Worm (Caenorhabditis elegans): Measurements from ENCODE around the gene cld-1.

The cld-1 gene

ce11 chrIV:12942633-12943032 lies 6.6 kb upstream of the cld-1 start, which contains the start of gene dct-19:
TSS of gene dct-19 (plus strand) at chrIV:12942933.
- no peak for TF ChIP-seq T23F11.4 (GFP tag; optimal IDR thresholded peaks at IDR 0.05)
- TF ChIP-seq ttx-3 (tag; optimal IDR thresholded peaks at IDR 0.05), result no peak
- no peak for TF ChIP-seq unc-42 (tag; optimal IDR thresholded peaks at IDR 0.05)
- TF ChIP-seq ceh-30 (tag; optimal IDR thresholded peaks at IDR 0.05), result no peak
- TF ChIP-seq K09A11.1 (tag; optimal IDR thresholded peaks at IDR 0.05; ENCODE audit: insufficient read depth), result no peak
- no peak for TF ChIP-seq tbx-2 (tag; optimal IDR thresholded peaks at IDR 0.05)
- TF ChIP-seq pros-1 (tag; optimal IDR thresholded peaks at IDR 0.05), result no peak
- TF ChIP-seq fkh-6 (tag; optimal IDR thresholded peaks at IDR 0.05), result no peak
- TF ChIP-seq hlh-6 (tag; optimal IDR thresholded peaks at IDR 0.05), result no peak
- no peak for TF ChIP-seq zip-5 (tag; optimal IDR thresholded peaks at IDR 0.05)
- TF ChIP-seq ztf-16 (tag; optimal IDR thresholded peaks at IDR 0.05), result no peak
- no peak for TF ChIP-seq C38D4.7 (GFP tag; optimal IDR thresholded peaks at IDR 0.05)
- TF ChIP-seq ceh-6 (GFP tag; optimal IDR thresholded peaks at IDR 0.05), result no peak
- no peak for TF ChIP-seq ets-4 (tag; optimal IDR thresholded peaks at IDR 0.05)
- TF ChIP-seq unc-55 (GFP tag; optimal IDR thresholded peaks at IDR 0.05), result no peak
- TF ChIP-seq pha-4 (tag; optimal IDR thresholded peaks at IDR 0.05), result no peak
- no peak for TF ChIP-seq ceh-24 (tag; optimal IDR thresholded peaks at IDR 0.05)
- TF ChIP-seq dmd-4 (tag; optimal IDR thresholded peaks at IDR 0.05; ENCODE audit: borderline replicate concordance), result no peak
- TF ChIP-seq ceh-34 (tag; optimal IDR thresholded peaks at IDR 0.05), result no peak

ce11 chrIV:12941254-12941653 lies 5.2 kb upstream of the cld-1 start, which contains the start of gene dod-24:
TSS of gene dod-24 (minus strand) at chrIV:12941354.
- no peak for TF ChIP-seq fax-1 (tag; optimal IDR thresholded peaks at IDR 0.05)
- no peak for TF ChIP-seq ceh-2 (tag; optimal IDR thresholded peaks at IDR 0.05)
- no peak for TF ChIP-seq odd-2 (tag; optimal IDR thresholded peaks at IDR 0.05)
- no peak for TF ChIP-seq hlh-8 (tag; optimal IDR thresholded peaks at IDR 0.05)
- TF ChIP-seq pha-2 (tag; optimal IDR thresholded peaks at IDR 0.05), result no peak
- TF ChIP-seq lim-6 (tag; optimal IDR thresholded peaks at IDR 0.05), result no peak
- no peak for TF ChIP-seq hlh-13 (GFP tag; optimal IDR thresholded peaks at IDR 0.05)
- no peak for TF ChIP-seq ahr-1 (tag; optimal IDR thresholded peaks at IDR 0.05)

- TF ChIP-seq ref-2 (tag; optimal IDR thresholded peaks at IDR 0.05), result no peak
- TF ChIP-seq ets-4 (tag; optimal IDR thresholded peaks at IDR 0.05), result no peak
- no peak for TF ChIP-seq lim-6 (tag; optimal IDR thresholded peaks at IDR 0.05)
- no peak for TF ChIP-seq K09A11.1 (tag; optimal IDR thresholded peaks at IDR 0.05; ENCODE audit: insufficient read depth)
- TF ChIP-seq sdc-2 (tag; optimal IDR thresholded peaks at IDR 0.05), result no peak
- no peak for TF ChIP-seq ceh-31 (tag; optimal IDR thresholded peaks at IDR 0.05)
- TF ChIP-seq F13H6.1 (tag; optimal IDR thresholded peaks at IDR 0.05), result no peak
- TF ChIP-seq ceh-2 (tag; optimal IDR thresholded peaks at IDR 0.05), result no peak
- TF ChIP-seq pha-2 (tag; optimal IDR thresholded peaks at IDR 0.05), result no peak
- TF ChIP-seq hlh-6 (tag; optimal IDR thresholded peaks at IDR 0.05), result no peak
- TF ChIP-seq pha-4 (tag; optimal IDR thresholded peaks at IDR 0.05), result no peak
- no peak for TF ChIP-seq fax-1 (tag; optimal IDR thresholded peaks at IDR 0.05)
- no peak for TF ChIP-seq ceh-24 (tag; optimal IDR thresholded peaks at IDR 0.05)
- no peak for TF ChIP-seq sox-2 (GFP tag; IDR thresholded peaks at IDR 0.05)
- no peak for TF ChIP-seq gmeb-2 (tag; optimal IDR thresholded peaks at IDR 0.05)
- TF ChIP-seq pat-9 (tag; optimal IDR thresholded peaks at IDR 0.05), result no peak
- no peak for TF ChIP-seq npax-4 (tag; optimal IDR thresholded peaks at IDR 0.05)
- no peak for TF ChIP-seq dve-1 (tag; optimal IDR thresholded peaks at IDR 0.05)
- no peak for TF ChIP-seq ceh-22 (tag; optimal IDR thresholded peaks at IDR 0.05)
Observed at ce11 chrIV:12926639-12927038, 9.4 kb downstream of the cld-1 start, which contains the start of gene srlf-5. TSS of gene srlf-5 (minus strand) at chrIV:12926739.

- TF ChIP-seq F13H6.1 (tag; optimal IDR thresholded peaks at IDR 0.05) (no peak), odd-2 (tag; optimal IDR thresholded peaks at IDR 0.05) (no peak), syd-9 (tag; optimal IDR thresholded peaks at IDR 0.05) (no peak), hlh-6 (tag; optimal IDR thresholded peaks at IDR 0.05) (no peak), pat-9 (tag; optimal IDR thresholded peaks at IDR 0.05) (no peak), mec-3 (tag; optimal IDR thresholded peaks at IDR 0.05; ENCODE audit: borderline replicate concordance) (no peak), ceh-45 (GFP tag; IDR thresholded peaks at IDR 0.05) (no peak), ceh-30 (tag; optimal IDR thresholded peaks at IDR 0.05) (no peak), tbx-2 (tag; optimal IDR thresholded peaks at IDR 0.05) (no peak), unc-3 (GFP tag; conservative IDR thresholded peaks at IDR 0.05) (no peak), unc-3 (tag; optimal IDR thresholded peaks at IDR 0.05) (no peak), elt-4 (tag; optimal IDR thresholded peaks at IDR 0.05) (no peak), lin-11 (tag; optimal IDR thresholded peaks at IDR 0.05) (no peak), ceh-6 (GFP tag; optimal IDR thresholded peaks at IDR 0.05) (no peak)
Observed at ce11 chrIV:12924332-12924731, 11.7 kb downstream of the cld-1 start, which contains the start of gene srlf-4. TSS of gene srlf-4 (minus strand) at chrIV:12924432.

Data from whole organism, late embryonic.